Fruit fly (Drosophila melanogaster): Measurements from ENCODE around the gene CG2246.

Gene CG2246

dm6 chr3R:30590845-30591244 lies 10.4 kb downstream of the CG2246 start:
- TF ChIP-seq CG9437 (GFP tag; optimal IDR thresholded peaks at IDR 0.05): no peak
- no peak for TF ChIP-seq onecut (GFP tag; IDR thresholded peaks at IDR 0.05)
- no peak for TF ChIP-seq CG9932 (GFP tag; IDR thresholded peaks at IDR 0.05)
- TF ChIP-seq CG17359 (tag; optimal IDR thresholded peaks at IDR 0.05): no peak
- TF ChIP-seq CG15011 (GFP tag; optimal IDR thresholded peaks at IDR 0.05): no peak
- no peak for TF ChIP-seq Rfx (GFP tag; IDR thresholded peaks at IDR 0.05)
- TF ChIP-seq CG12155 (GFP tag; optimal IDR thresholded peaks at IDR 0.05): no peak
- no peak for TF ChIP-seq CG11504 (tag; optimal IDR thresholded peaks at IDR 0.05)
- no peak for TF ChIP-seq CG1602 (GFP tag; optimal IDR thresholded peaks at IDR 0.05)
- no peak for TF ChIP-seq Lhr (GFP tag; optimal IDR thresholded peaks at IDR 0.05)
- TF ChIP-seq trh (GFP tag; optimal IDR thresholded peaks at IDR 0.05): no peak
- no peak for TF ChIP-seq kay (GFP tag; optimal IDR thresholded peaks at IDR 0.05)
- TF ChIP-seq CG11560 (tag; IDR thresholded peaks at IDR 0.05): no peak

DNA sequence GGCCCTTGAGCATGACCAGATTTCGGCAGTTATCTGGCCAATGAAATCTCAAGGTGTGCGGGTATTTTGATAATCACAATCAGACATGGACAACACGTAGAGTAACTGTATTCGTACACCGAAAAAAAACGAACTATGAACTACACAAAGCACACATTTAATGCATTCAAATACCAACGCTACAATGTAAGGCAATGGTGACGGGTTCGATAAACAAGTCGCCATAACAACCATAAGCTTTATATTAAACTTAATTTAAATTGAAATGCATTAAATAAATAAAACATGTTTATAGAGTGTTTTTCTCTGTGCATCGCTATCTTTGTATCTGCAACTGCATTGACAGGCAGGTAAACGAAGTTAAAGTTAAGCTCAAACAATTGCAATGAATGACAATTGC lies 11.1 kb downstream of the CG2246 start:
- TF ChIP-seq CG2678 (tag; optimal IDR thresholded peaks at IDR 0.05): peak; percentile 10
- no peak for TF ChIP-seq CG30431 (GFP tag; optimal IDR thresholded peaks at IDR 0.05)
- TF ChIP-seq Xrp1 (GFP tag; IDR thresholded peaks at IDR 0.05): 0 out of 2 replicates have a peak, but pooled peaks have one; percentile 5
- 0 out of 3 replicates have a peak, but pooled peaks have one; percentile 13 for TF ChIP-seq row (GFP tag; IDR thresholded peaks at IDR 0.05)
- TF ChIP-seq phol (tag; optimal IDR thresholded peaks at IDR 0.05): peak; percentile 26
- TF ChIP-seq Ptx1 (GFP tag; IDR thresholded peaks at IDR 0.05): peak; percentile 40
- peak; percentile 52 for TF ChIP-seq dmrt99B (tag; optimal IDR thresholded peaks at IDR 0.05)
- TF ChIP-seq Hr51 (GFP tag; optimal IDR thresholded peaks at IDR 0.05): peak in 1 of 2 experiments; percentile 7
- TF ChIP-seq CG2712 (tag; optimal IDR thresholded peaks at IDR 0.05): peak; percentile 6
- no peak for TF ChIP-seq CG17912 (GFP tag; optimal IDR thresholded peaks at IDR 0.05)
- TF ChIP-seq nom (GFP tag; optimal IDR thresholded peaks at IDR 0.05): no peak
- TF ChIP-seq gem (tag; optimal IDR thresholded peaks at IDR 0.05): peak; percentile 40
- no peak for TF ChIP-seq CG10543 (GFP tag; optimal IDR thresholded peaks at IDR 0.05)
- TF ChIP-seq pros (GFP tag; optimal IDR thresholded peaks at IDR 0.05): no peak
- peak; percentile 22; the same call in 1 of the 2 replicates for TF ChIP-seq CG6689 (GFP tag; IDR thresholded peaks at IDR 0.05)
- TF ChIP-seq CG17359 (tag; optimal IDR thresholded peaks at IDR 0.05): peak; percentile 36
- TF ChIP-seq Blimp-1 (GFP tag; optimal IDR thresholded peaks at IDR 0.05): peak; percentile 14
- peak; percentile 0 for TF ChIP-seq unpg (GFP tag; optimal IDR thresholded peaks at IDR 0.05)
- no peak for TF ChIP-seq CG9727 (GFP tag; optimal IDR thresholded peaks at IDR 0.05)
- no peak for TF ChIP-seq fd96Cb (tag; optimal IDR thresholded peaks at IDR 0.05)
- TF ChIP-seq Sox102F (GFP tag; optimal IDR thresholded peaks at IDR 0.05): peak; percentile 17
- TF ChIP-seq CG10979 (tag; optimal IDR thresholded peaks at IDR 0.05): peak; percentile 12
- peak; percentile 15 for TF ChIP-seq CG7839 (tag; optimal IDR thresholded peaks at IDR 0.05)
- no peak for TF ChIP-seq Usf (GFP tag; optimal IDR thresholded peaks at IDR 0.05)
- TF ChIP-seq CG31441 (GFP tag; IDR thresholded peaks at IDR 0.05): 0 out of 2 replicates have a peak, but pooled peaks have one; percentile 14

- TF ChIP-seq zen (tag; optimal IDR thresholded peaks at IDR 0.05): no peak
- no peak for TF ChIP-seq p53 (GFP tag; optimal IDR thresholded peaks at IDR 0.05)
- no peak for TF ChIP-seq CG6654 (GFP tag; optimal IDR thresholded peaks at IDR 0.05)
- no peak for TF ChIP-seq CG1529 (GFP tag; optimal IDR thresholded peaks at IDR 0.05)
- no peak for TF ChIP-seq danr (GFP tag; IDR thresholded peaks at IDR 0.05)
- TF ChIP-seq CG15601 (tag; optimal IDR thresholded peaks at IDR 0.05): no peak
- no peak for TF ChIP-seq cato (GFP tag; optimal IDR thresholded peaks at IDR 0.05; ENCODE audit: borderline replicate concordance)
- TF ChIP-seq NFAT (GFP tag; IDR thresholded peaks at IDR 0.05): no peak
- TF ChIP-seq jing (GFP tag; optimal IDR thresholded peaks at IDR 0.05): no peak
- no peak for TF ChIP-seq Abd-B (GFP tag; optimal IDR thresholded peaks at IDR 0.05)
- 0 out of 3 replicates have a peak, but pooled peaks have one; percentile 59 for TF ChIP-seq CG6175 (GFP tag; IDR thresholded peaks at IDR 0.05)
- TF ChIP-seq zen2 (GFP tag; IDR thresholded peaks at IDR 0.05; ENCODE audit: partially characterized antibody): 0 out of 3 replicates have a peak, but pooled peaks have one; percentile 25
Measured at dm6 chr3R:30587196-30587753, 14.0 kb downstream of the CG2246 start, which contains the start of gene CG9717. Gene CG9717 (minus strand): TSS chr3R:30587302.

Measured in whole organism, embryonic.